Worm (Caenorhabditis elegans): ENCODE measurements around the gene srx-134.

srx-134 gene

ce11 chrV:13866353-13866752 lies 10.1 kb upstream of the srx-134 start, which contains the start of gene nhr-175:
Gene nhr-175, plus strand, starts transcription at chrV:13866691.
- TF ChIP-seq cog-1 (tag; optimal IDR thresholded peaks at IDR 0.05) (no peak), tab-1 (GFP tag; IDR thresholded peaks at IDR 0.05) (no peak), ref-1 (GFP tag; conservative IDR thresholded peaks at IDR 0.05) (no peak), flt-1 (GFP tag; IDR thresholded peaks at IDR 0.05) (no peak), ztf-29 (GFP tag; IDR thresholded peaks at IDR 0.05) (no peak), med-1 (GFP tag; optimal IDR thresholded peaks at IDR 0.05; ENCODE audit: insufficient read depth) (no peak), T22C8.4 (GFP tag; IDR thresholded peaks at IDR 0.05) (no peak), ztf-23 (GFP tag; IDR thresholded peaks at IDR 0.05) (no peak), klf-2 (GFP tag; conservative IDR thresholded peaks at IDR 0.05) (no peak)

ce11 chrV:13863700-13864099 lies 7.4 kb upstream of the srx-134 start:
- no peak for TF ChIP-seq flt-1 (GFP tag; IDR thresholded peaks at IDR 0.05)
- TF ChIP-seq ztf-23 (GFP tag; IDR thresholded peaks at IDR 0.05) = no peak
- no peak for TF ChIP-seq cog-1 (tag; optimal IDR thresholded peaks at IDR 0.05)
- TF ChIP-seq ref-1 (GFP tag; conservative IDR thresholded peaks at IDR 0.05) = no peak
- TF ChIP-seq med-1 (GFP tag; optimal IDR thresholded peaks at IDR 0.05; ENCODE audit: insufficient read depth) = no peak
- TF ChIP-seq ztf-29 (GFP tag; IDR thresholded peaks at IDR 0.05) = no peak
- no peak for TF ChIP-seq tab-1 (GFP tag; IDR thresholded peaks at IDR 0.05)
- no peak for TF ChIP-seq T22C8.4 (GFP tag; IDR thresholded peaks at IDR 0.05)
- no peak for TF ChIP-seq klf-2 (GFP tag; conservative IDR thresholded peaks at IDR 0.05)

- TF ChIP-seq ztf-29 (GFP tag; IDR thresholded peaks at IDR 0.05) = no peak
- TF ChIP-seq med-1 (GFP tag; optimal IDR thresholded peaks at IDR 0.05; ENCODE audit: insufficient read depth) = no peak
- TF ChIP-seq ref-1 (GFP tag; conservative IDR thresholded peaks at IDR 0.05) = no peak
- TF ChIP-seq ztf-23 (GFP tag; IDR thresholded peaks at IDR 0.05) = no peak
- no peak for TF ChIP-seq cog-1 (tag; optimal IDR thresholded peaks at IDR 0.05)
- TF ChIP-seq T22C8.4 (GFP tag; IDR thresholded peaks at IDR 0.05) = no peak
- no peak for TF ChIP-seq flt-1 (GFP tag; IDR thresholded peaks at IDR 0.05)
- TF ChIP-seq klf-2 (GFP tag; conservative IDR thresholded peaks at IDR 0.05) = no peak
- TF ChIP-seq tab-1 (GFP tag; IDR thresholded peaks at IDR 0.05) = no peak
Observed at ce11 chrV:13862505-13862904, 6.2 kb upstream of the srx-134 start, which contains the start of gene srx-137. Gene srx-137, plus strand, starts transcription at chrV:13862805.

- TF ChIP-seq klf-2 (GFP tag; conservative IDR thresholded peaks at IDR 0.05) = no peak
- no peak for TF ChIP-seq ref-1 (GFP tag; conservative IDR thresholded peaks at IDR 0.05)
- no peak for TF ChIP-seq tab-1 (GFP tag; IDR thresholded peaks at IDR 0.05)
- no peak for TF ChIP-seq ztf-23 (GFP tag; IDR thresholded peaks at IDR 0.05)
- no peak for TF ChIP-seq med-1 (GFP tag; optimal IDR thresholded peaks at IDR 0.05; ENCODE audit: insufficient read depth)
- TF ChIP-seq T22C8.4 (GFP tag; IDR thresholded peaks at IDR 0.05) = no peak
- no peak for TF ChIP-seq ztf-29 (GFP tag; IDR thresholded peaks at IDR 0.05)
Observed at ce11 chrV:13858906-13859305, 2.6 kb upstream of the srx-134 start, which contains the start of gene srx-135. Gene srx-135, plus strand, starts transcription at chrV:13859206.

- TF ChIP-seq flt-1 (GFP tag; IDR thresholded peaks at IDR 0.05) = no peak
- TF ChIP-seq cog-1 (tag; optimal IDR thresholded peaks at IDR 0.05) = no peak
- TF ChIP-seq klf-2 (GFP tag; conservative IDR thresholded peaks at IDR 0.05) = no peak
- no peak for TF ChIP-seq tab-1 (GFP tag; IDR thresholded peaks at IDR 0.05)
- no peak for TF ChIP-seq ztf-29 (GFP tag; IDR thresholded peaks at IDR 0.05)
- no peak for TF ChIP-seq ztf-23 (GFP tag; IDR thresholded peaks at IDR 0.05)
- TF ChIP-seq med-1 (GFP tag; optimal IDR thresholded peaks at IDR 0.05; ENCODE audit: insufficient read depth) = no peak
- TF ChIP-seq ref-1 (GFP tag; conservative IDR thresholded peaks at IDR 0.05) = no peak
- TF ChIP-seq T22C8.4 (GFP tag; IDR thresholded peaks at IDR 0.05) = no peak
Observed at ce11 chrV:13857132-13857531, 856 bp upstream of the srx-134 start, which contains the start of gene srx-136. Gene srx-136, plus strand, starts transcription at chrV:13857432.

- no peak for TF ChIP-seq ref-1 (GFP tag; conservative IDR thresholded peaks at IDR 0.05)
- no peak for TF ChIP-seq klf-2 (GFP tag; conservative IDR thresholded peaks at IDR 0.05)
- TF ChIP-seq ztf-23 (GFP tag; IDR thresholded peaks at IDR 0.05) = no peak
Observed at ce11 chrV:13854306-13854705, 2.0 kb downstream of the srx-134 start, which contains the start of gene ttr-21. Gene ttr-21, minus strand, starts transcription at chrV:13854405.

ce11 chrV:13850170-13850569 lies 6.1 kb downstream of the srx-134 start, which contains the start of gene hpx-2:
Gene hpx-2, plus strand, starts transcription at chrV:13850470.
- no peak for TF ChIP-seq flt-1 (GFP tag; IDR thresholded peaks at IDR 0.05)
- TF ChIP-seq tab-1 (GFP tag; IDR thresholded peaks at IDR 0.05) = no peak
- no peak for TF ChIP-seq T22C8.4 (GFP tag; IDR thresholded peaks at IDR 0.05)
- no peak for TF ChIP-seq med-1 (GFP tag; optimal IDR thresholded peaks at IDR 0.05; ENCODE audit: insufficient read depth)
- TF ChIP-seq ztf-29 (GFP tag; IDR thresholded peaks at IDR 0.05) = no peak
- TF ChIP-seq cog-1 (tag; optimal IDR thresholded peaks at IDR 0.05) = no peak
- no peak for TF ChIP-seq ref-1 (GFP tag; conservative IDR thresholded peaks at IDR 0.05)
- TF ChIP-seq ztf-23 (GFP tag; IDR thresholded peaks at IDR 0.05) = no peak
- TF ChIP-seq klf-2 (GFP tag; conservative IDR thresholded peaks at IDR 0.05) = no peak

- TF ChIP-seq klf-2 (GFP tag; conservative IDR thresholded peaks at IDR 0.05) (no peak), med-1 (GFP tag; optimal IDR thresholded peaks at IDR 0.05; ENCODE audit: insufficient read depth) (no peak), ztf-29 (GFP tag; IDR thresholded peaks at IDR 0.05) (no peak), T22C8.4 (GFP tag; IDR thresholded peaks at IDR 0.05) (no peak), cog-1 (tag; optimal IDR thresholded peaks at IDR 0.05) (no peak)
Observed at ce11 chrV:13848379-13848778, 7.9 kb downstream of the srx-134 start, which contains the start of gene srx-133. Gene srx-133, plus strand, starts transcription at chrV:13848679.

- TF ChIP-seq flt-1 (GFP tag; IDR thresholded peaks at IDR 0.05) = no peak
- no peak for TF ChIP-seq ref-1 (GFP tag; conservative IDR thresholded peaks at IDR 0.05)
- no peak for TF ChIP-seq cog-1 (tag; optimal IDR thresholded peaks at IDR 0.05)
- no peak for TF ChIP-seq ztf-23 (GFP tag; IDR thresholded peaks at IDR 0.05)
- no peak for TF ChIP-seq med-1 (GFP tag; optimal IDR thresholded peaks at IDR 0.05; ENCODE audit: insufficient read depth)
- no peak for TF ChIP-seq klf-2 (GFP tag; conservative IDR thresholded peaks at IDR 0.05)
- TF ChIP-seq tab-1 (GFP tag; IDR thresholded peaks at IDR 0.05) = no peak
- no peak for TF ChIP-seq T22C8.4 (GFP tag; IDR thresholded peaks at IDR 0.05)
- no peak for TF ChIP-seq ztf-29 (GFP tag; IDR thresholded peaks at IDR 0.05)
Observed at ce11 chrV:13845136-13845535, 11.1 kb downstream of the srx-134 start, which contains the start of gene srx-131. Gene srx-131, plus strand, starts transcription at chrV:13845436.

- TF ChIP-seq ref-1 (GFP tag; conservative IDR thresholded peaks at IDR 0.05) (no peak), tab-1 (GFP tag; IDR thresholded peaks at IDR 0.05) (no peak), flt-1 (GFP tag; IDR thresholded peaks at IDR 0.05) (no peak), ztf-29 (GFP tag; IDR thresholded peaks at IDR 0.05) (no peak)
Observed at ce11 chrV:13843147-13843546, 13.1 kb downstream of the srx-134 start, which contains the start of gene srx-130. Gene srx-130, plus strand, starts transcription at chrV:13843447.

Measured in whole organism, midembryonic.